Worm (Caenorhabditis elegans): Measurements from ENCODE around the gene nhr-6.

Gene nhr-6

DNA sequence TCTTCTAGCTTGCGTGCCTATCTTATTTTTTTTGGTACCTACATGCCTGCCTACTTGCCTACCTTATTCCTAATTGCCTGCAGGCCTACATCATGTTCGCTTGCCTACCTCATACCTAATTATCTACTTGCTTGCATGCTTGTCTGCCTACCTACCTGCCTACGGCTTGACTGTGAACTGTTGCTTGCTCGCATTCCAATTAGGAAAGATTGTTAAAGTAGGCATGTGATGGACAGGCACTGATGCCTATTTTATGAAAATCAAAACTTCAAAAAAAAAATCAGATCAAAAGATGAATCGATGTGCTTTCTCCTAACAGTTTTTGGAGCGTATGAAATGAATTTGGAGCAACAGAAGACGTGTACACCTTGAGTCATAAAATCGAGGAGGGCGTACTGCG, 23.0 kb upstream of the nhr-6 start:
- no peak for TF ChIP-seq W03F9.2 (tag; optimal IDR thresholded peaks at IDR 0.05)
- no peak for TF ChIP-seq him-1 (tag; optimal IDR thresholded peaks at IDR 0.05)
- no peak for TF ChIP-seq dao-5 (tag; optimal IDR thresholded peaks at IDR 0.05)

DNA sequence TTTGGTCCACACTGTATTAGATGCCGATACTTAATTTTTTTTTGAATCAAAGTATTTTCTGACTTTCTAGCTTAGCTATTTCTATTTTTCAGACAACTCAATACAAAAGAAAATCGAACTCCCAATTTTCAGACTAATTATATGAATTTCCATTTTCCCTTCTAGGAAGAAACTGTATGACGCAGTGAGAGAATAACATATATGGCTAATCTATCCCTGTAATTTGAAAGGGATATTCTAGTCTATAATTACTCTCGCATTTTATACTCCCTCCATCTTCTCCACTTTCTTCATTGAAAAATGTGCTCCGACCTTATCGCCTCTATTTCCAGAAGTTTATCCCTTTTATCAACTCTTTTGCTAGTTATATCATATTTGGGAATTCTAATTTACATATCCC, 20.0 kb upstream of the nhr-6 start, which contains the start of gene C54C6.4:
Gene C54C6.4 (plus strand): TSS at position 301 of the 400 bp plus-strand sequence.
- TF ChIP-seq W03F9.2 (tag; optimal IDR thresholded peaks at IDR 0.05) = no peak
- no peak for TF ChIP-seq him-1 (tag; optimal IDR thresholded peaks at IDR 0.05)
- TF ChIP-seq dao-5 (tag; optimal IDR thresholded peaks at IDR 0.05) = no peak

DNA sequence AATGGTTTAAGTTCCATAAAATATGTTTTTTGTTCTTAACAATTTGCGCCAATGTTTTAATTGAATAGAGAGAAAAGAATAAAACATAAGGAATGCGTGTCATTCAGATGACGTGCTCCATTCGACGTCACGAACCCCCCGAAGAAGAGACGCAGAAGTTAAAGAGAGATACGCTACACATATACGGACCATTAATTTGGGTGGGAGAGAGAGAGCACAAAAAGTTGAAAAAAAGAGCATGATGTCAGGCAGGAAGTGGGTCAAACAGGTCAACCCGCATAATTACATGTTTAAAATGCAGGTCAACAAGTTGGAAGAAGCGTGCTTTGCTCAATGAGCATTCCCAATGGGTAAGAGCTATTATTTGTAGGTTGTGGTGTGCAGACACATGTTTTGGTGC, 13.1 kb upstream of the nhr-6 start:
- no peak for TF ChIP-seq W03F9.2 (tag; optimal IDR thresholded peaks at IDR 0.05)
- TF ChIP-seq him-1 (tag; optimal IDR thresholded peaks at IDR 0.05) = no peak
- no peak for TF ChIP-seq dao-5 (tag; optimal IDR thresholded peaks at IDR 0.05)

DNA sequence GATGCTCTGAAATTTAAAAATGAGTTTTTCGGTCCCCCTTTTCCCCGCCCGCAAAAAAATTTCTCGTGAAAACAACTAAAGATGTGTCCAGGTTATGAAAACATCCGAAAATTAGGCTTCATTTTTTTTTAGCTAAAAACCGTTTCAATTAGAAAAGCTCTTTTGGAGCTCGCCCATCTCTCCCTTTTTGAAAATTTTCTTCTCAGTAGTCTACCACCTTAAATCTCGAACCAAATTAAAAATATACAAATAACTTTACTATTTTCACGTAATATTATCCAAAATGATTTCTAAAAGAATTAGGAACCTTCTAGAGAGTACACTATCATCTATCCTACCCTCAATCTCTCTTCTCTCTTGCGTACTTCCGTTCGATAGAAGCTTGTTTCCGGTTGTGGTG, 11.1 kb upstream of the nhr-6 start:
- TF ChIP-seq W03F9.2 (tag; optimal IDR thresholded peaks at IDR 0.05) (no peak), him-1 (tag; optimal IDR thresholded peaks at IDR 0.05) (no peak), dao-5 (tag; optimal IDR thresholded peaks at IDR 0.05) (no peak)

DNA sequence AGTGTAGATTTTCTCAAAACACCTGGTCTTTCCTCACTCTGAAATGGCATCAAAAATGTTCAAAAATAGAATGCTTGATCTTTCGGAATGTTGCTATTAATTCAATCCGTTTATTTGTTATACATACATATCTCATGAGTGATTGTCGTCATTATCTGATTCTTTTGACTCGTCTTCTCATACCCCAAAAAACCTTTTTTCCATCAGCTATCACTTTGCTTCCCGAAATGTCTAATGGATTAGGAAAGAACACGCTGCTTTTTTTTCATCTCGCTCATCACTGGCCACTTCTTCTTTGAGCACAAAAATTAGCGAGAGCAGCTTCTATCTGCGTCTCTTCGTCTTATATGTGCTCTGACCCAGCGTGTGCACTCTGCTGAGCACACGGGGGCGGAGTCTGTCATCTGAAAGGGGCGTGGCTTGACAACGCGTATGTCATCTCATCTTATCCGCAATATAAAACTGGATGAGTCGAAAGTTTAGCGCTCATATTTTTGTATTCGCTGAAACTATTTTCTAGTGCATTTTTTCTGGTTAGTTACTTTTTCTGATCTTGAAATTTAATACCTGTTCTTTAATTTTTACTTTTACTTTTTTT, 8.5 kb upstream of the nhr-6 start:
- no peak for TF ChIP-seq dao-5 (tag; optimal IDR thresholded peaks at IDR 0.05)

DNA sequence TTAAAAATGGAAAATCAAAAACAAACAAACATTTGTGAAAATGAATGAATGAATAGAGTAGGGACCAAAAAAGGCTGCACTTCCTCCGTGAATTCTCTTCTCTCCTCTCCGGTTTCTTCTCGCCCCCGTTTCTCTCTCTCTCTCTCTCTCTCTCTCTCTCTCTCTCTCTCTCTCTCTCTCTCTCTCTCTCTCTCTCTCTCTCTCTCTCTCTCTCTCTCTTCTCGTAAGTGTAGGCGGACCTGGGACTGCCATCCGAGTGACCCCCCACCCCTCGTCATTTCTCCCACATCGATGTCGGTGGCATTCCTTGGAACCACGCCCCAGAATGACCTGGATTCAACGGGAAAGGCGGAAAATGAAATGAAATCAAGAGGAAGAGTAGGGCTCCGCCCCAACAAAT, 6.6 kb upstream of the nhr-6 start:
- TF ChIP-seq dao-5 (tag; optimal IDR thresholded peaks at IDR 0.05) (no peak), him-1 (tag; optimal IDR thresholded peaks at IDR 0.05) (no peak), W03F9.2 (tag; optimal IDR thresholded peaks at IDR 0.05) (no peak)

DNA sequence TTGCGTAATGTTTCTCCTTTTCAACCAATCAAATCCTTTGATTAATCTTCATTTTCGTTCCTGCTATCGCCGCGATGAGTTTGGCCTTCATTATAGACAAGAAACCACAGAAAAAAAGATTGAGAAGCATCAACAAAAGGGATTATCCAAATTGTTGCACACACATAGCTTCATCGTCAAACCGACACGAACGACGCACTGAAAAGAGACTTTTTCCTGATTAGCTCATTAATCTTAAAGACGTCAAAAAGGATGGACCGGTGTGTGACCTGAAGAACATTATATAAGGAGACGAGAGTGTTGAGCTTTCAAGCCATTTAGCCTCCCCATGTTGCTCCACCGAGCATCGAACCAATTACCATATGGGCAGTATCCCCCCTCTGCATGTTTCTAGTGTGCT, 3.6 kb upstream of the nhr-6 start:
- TF ChIP-seq him-1 (tag; optimal IDR thresholded peaks at IDR 0.05) = no peak
- TF ChIP-seq dao-5 (tag; optimal IDR thresholded peaks at IDR 0.05) = no peak
- no peak for TF ChIP-seq W03F9.2 (tag; optimal IDR thresholded peaks at IDR 0.05)

DNA sequence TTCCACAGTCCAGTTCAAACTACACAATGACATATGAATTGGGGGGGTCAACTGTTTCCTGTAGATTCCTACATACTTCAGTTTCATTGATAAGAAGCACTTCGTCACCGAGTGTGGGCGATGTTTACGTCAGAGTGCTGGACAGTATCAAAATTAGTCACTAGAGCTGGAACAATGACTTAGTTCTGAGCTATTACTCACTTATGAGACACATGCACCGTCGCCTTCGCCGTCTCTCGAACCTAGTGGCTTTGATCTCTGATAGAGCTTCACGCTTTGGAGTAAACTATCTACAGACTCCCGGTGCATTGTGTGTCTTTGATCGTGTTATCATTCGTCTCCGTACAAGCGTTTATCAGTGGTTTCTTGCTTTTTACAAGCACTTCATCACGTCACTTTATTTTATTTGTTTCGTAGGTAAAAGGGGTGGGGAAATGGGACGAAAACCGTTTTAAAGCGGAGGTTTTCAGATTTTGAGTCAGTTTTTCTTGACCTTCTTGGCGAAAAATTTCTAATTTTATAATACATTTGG, 1.9 kb upstream of the nhr-6 start:
- TF ChIP-seq him-1 (tag; optimal IDR thresholded peaks at IDR 0.05) = no peak
- no peak for TF ChIP-seq dao-5 (tag; optimal IDR thresholded peaks at IDR 0.05)

DNA sequence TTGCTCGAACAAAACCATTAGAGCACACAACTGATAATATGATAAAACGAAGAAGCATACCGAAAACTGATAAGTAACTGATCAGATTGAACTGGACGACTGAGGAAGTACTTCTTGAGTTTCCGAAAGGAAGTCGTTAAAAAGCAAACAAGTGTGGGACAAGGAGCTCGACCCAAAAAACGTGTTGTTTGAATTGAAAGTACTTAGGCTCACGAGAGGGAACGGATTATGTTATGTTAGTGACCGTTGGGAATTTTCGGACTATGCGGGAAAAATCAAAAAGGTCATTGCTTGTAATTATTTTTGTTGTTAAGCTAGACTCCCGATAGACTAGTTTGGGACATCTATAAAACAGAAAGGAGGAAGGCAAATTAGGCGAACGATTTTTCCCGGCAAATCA, 8.3 kb downstream of the nhr-6 start, which contains the start of gene C48D5.3:
Gene C48D5.3 (minus strand): TSS at position 101 of the 400 bp plus-strand sequence.
- no peak for TF ChIP-seq W03F9.2 (tag; optimal IDR thresholded peaks at IDR 0.05)
- no peak for TF ChIP-seq dao-5 (tag; optimal IDR thresholded peaks at IDR 0.05)
- TF ChIP-seq him-1 (tag; optimal IDR thresholded peaks at IDR 0.05) = no peak

DNA sequence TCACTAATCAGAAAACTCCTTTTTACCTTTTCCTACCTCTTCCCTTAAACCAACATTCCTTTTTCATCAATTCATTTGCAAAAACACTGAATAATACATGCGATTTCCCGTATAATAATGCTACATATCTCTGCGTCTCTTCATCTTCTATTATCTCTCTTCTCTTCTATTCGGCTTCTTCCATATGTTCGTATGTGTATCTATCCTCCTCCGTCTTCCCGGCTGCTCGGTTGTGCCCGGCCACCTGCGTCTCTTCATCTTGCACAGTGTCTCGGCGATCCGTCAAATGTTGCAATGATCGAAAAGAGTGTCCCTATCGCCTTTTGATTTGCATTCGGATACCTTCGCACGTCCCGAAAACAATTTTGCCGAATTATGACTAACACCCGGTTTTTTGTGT, 10.0 kb downstream of the nhr-6 start:
- TF ChIP-seq him-1 (tag; optimal IDR thresholded peaks at IDR 0.05) (no peak), W03F9.2 (tag; optimal IDR thresholded peaks at IDR 0.05) (no peak), dao-5 (tag; optimal IDR thresholded peaks at IDR 0.05) (no peak)

DNA sequence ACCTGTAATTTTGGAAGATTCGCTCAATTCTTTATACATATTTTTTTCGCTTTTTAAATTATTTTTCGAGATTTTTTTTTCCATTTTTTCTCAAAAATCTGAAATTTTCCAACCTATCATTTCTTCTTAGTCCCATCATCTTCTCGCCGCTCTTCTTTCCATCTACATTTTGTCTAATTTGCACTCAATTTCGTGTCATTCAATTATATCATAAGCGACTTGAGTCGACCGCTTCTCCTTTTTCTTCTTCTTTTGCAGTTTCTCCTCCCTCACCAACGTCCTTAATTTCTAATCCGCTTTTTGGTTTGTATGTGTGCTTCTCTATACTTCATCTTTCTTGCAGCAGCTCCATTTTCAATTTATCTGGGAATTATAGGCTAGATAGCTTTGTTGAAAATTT, 14.8 kb downstream of the nhr-6 start:
- no peak for TF ChIP-seq dao-5 (tag; optimal IDR thresholded peaks at IDR 0.05)
- TF ChIP-seq W03F9.2 (tag; optimal IDR thresholded peaks at IDR 0.05) = no peak
- no peak for TF ChIP-seq him-1 (tag; optimal IDR thresholded peaks at IDR 0.05)

DNA sequence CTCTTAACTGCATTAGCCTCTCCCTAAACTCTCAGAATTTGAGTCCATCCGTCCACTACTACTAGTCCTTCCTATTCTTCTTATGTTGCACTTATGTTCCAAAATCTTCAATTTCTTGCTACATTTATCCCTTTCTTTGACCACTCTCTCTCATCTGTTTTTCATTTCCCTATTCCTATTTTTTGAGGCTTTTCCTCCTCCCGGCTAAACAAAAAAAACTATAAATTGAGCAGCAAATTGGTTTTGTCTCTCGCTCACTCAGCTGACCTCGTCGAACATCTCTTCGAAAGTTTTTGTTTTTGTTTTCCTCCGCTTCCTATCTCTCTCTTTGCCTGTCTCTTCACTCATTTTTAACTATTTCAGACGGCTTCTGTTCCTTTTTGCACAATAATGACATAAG, 17.0 kb downstream of the nhr-6 start, which contains the start of gene ptp-1:
Gene ptp-1 (plus strand): TSS at position 358 of the 400 bp plus-strand sequence.
- TF ChIP-seq dao-5 (tag; optimal IDR thresholded peaks at IDR 0.05) (no peak), him-1 (tag; optimal IDR thresholded peaks at IDR 0.05) (no peak), W03F9.2 (tag; optimal IDR thresholded peaks at IDR 0.05) (no peak)

DNA sequence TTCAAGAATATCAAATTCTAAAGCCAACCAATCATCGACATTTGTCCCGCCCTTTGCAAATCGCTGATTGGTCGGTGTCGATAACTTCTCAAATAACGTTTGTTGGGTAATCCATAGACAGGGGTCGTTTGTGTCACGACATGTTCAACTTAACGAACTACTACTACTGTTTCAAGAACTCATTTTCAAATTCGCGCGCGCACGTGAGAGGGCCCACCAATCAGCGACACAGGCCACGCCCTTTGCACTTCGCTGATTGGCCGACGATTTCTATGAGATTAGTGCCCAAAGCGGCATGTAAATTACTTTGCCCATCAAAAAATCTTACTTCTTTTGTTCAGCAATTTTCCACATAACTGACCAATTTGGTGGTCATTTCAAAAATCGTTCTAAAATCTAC, 21.3 kb downstream of the nhr-6 start:
- TF ChIP-seq dao-5 (tag; optimal IDR thresholded peaks at IDR 0.05) (no peak), him-1 (tag; optimal IDR thresholded peaks at IDR 0.05) (no peak), W03F9.2 (tag; optimal IDR thresholded peaks at IDR 0.05) (no peak)

DNA sequence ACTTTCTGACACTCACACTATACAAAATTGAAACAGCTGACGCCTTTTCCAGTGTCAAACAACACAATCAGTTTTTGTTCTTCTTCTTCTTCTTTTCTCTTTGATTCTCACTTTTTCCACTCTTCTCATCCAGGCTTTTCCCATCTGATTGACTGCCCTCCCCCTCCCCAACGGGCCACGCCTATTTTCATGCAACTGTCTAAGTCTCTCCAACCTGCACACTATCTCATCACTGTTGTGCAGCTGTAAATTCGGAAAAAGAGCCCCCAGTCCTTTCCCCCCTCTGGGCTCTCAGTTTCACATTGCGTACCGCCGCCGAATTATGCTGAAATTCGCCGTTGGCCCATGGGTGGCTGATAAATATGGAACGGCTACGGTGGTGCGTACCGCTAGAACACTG, 27.9 kb downstream of the nhr-6 start:
- TF ChIP-seq W03F9.2 (tag; optimal IDR thresholded peaks at IDR 0.05) = no peak
- no peak for TF ChIP-seq him-1 (tag; optimal IDR thresholded peaks at IDR 0.05)
- no peak for TF ChIP-seq dao-5 (tag; optimal IDR thresholded peaks at IDR 0.05)

DNA sequence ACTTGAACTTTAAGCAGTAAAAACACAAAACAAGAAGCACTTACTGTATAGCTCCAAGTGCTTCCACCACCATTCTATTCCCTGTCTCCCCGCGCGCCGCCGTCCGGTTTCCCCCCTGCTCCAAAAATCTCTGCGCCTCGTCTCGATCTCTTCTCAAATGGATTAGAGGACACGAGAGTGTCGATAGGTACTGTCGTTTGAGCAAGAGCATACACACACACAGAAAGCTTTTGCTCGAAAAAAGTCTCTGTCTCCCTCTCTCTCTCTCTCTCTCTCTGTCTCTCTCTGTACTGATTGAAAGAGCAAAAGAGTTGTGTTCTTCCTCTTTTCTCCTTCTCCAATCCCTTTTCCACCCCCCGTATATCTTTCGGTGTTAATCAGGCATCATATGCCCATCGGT, 32.3 kb downstream of the nhr-6 start:
- no peak for TF ChIP-seq W03F9.2 (tag; optimal IDR thresholded peaks at IDR 0.05)
- TF ChIP-seq dao-5 (tag; optimal IDR thresholded peaks at IDR 0.05) = no peak
- no peak for TF ChIP-seq him-1 (tag; optimal IDR thresholded peaks at IDR 0.05)
